Fruit fly (Drosophila melanogaster): ENCODE data around the gene Cyt-c-d.

The Cyt-c-d gene

dm6 chr2L:16715841-16716701 lies at the start of gene Cyt-c-d, which contains the start of gene CG31808:
TSS of gene Cyt-c-d (plus strand) at chr2L:16715891.
TSS of gene CG31808 (minus strand) at chr2L:16716195.
- TF ChIP-seq fkh (GFP tag; optimal IDR thresholded peaks at IDR 0.05) = peak; percentile 61
- TF ChIP-seq vri (GFP tag; optimal IDR thresholded peaks at IDR 0.05) = peak; percentile 95
- TF ChIP-seq CG1621 (tag; optimal IDR thresholded peaks at IDR 0.05) = peak; percentile 92
- peak; percentile 95 for TF ChIP-seq CG11762 (GFP tag; optimal IDR thresholded peaks at IDR 0.05; ENCODE audit: insufficient read depth)
- TF ChIP-seq CG10631 (GFP tag; optimal IDR thresholded peaks at IDR 0.05) = peak; percentile 97
- peak; percentile 98 for TF ChIP-seq net (GFP tag; optimal IDR thresholded peaks at IDR 0.05)
- TF ChIP-seq CG8632 (GFP tag; optimal IDR thresholded peaks at IDR 0.05) = peak; percentile 95
- TF ChIP-seq CG4318 (GFP tag; optimal IDR thresholded peaks at IDR 0.05) = peak; percentile 98
- peak; percentile 84 for TF ChIP-seq CG9139 (GFP tag; optimal IDR thresholded peaks at IDR 0.05)
- peak; percentile 93 for TF ChIP-seq dsx (GFP tag; optimal IDR thresholded peaks at IDR 0.05; ENCODE audit: poor library complexity, severe bottlenecking)
- TF ChIP-seq Met (GFP tag; optimal IDR thresholded peaks at IDR 0.05) = peak; percentile 98
- TF ChIP-seq CG7368 (GFP tag; optimal IDR thresholded peaks at IDR 0.05) = peak; percentile 95
- peak; percentile 97 for TF ChIP-seq CG11294 (GFP tag; IDR thresholded peaks at IDR 0.05)
- peak; percentile 98 for TF ChIP-seq OdsH (GFP tag; optimal IDR thresholded peaks at IDR 0.05)
- TF ChIP-seq cyc (GFP tag; optimal IDR thresholded peaks at IDR 0.05) = peak; percentile 97
- TF ChIP-seq Hr4 (GFP tag; optimal IDR thresholded peaks at IDR 0.05) = peak; percentile 99
- peak; percentile 97 for TF ChIP-seq achi (GFP tag; optimal IDR thresholded peaks at IDR 0.05)
- peak; percentile 88 for TF ChIP-seq CG8319 (GFP tag; optimal IDR thresholded peaks at IDR 0.05)
- peak; percentile 98 for TF ChIP-seq acj6 (GFP tag; optimal IDR thresholded peaks at IDR 0.05)
- TF ChIP-seq CG6163 (GFP tag; IDR thresholded peaks at IDR 0.05) = peak; percentile 99
- TF ChIP-seq eg (GFP tag; IDR thresholded peaks at IDR 0.05) = peak; percentile 99
- peak; percentile 99 for TF ChIP-seq dac (GFP tag; optimal IDR thresholded peaks at IDR 0.05)
- TF ChIP-seq lz (GFP tag; optimal IDR thresholded peaks at IDR 0.05) = peak; percentile 97
- peak; percentile 96 for TF ChIP-seq Smox (GFP tag; optimal IDR thresholded peaks at IDR 0.05)
- peak; percentile 93 for TF ChIP-seq CG6854 (GFP tag; optimal IDR thresholded peaks at IDR 0.05)
- peak; percentile 42 for TF ChIP-seq Hr38 (GFP tag; optimal IDR thresholded peaks at IDR 0.05)
- peak; percentile 96 for TF ChIP-seq Eip75B (GFP tag; optimal IDR thresholded peaks at IDR 0.05)
- TF ChIP-seq CG10669 (GFP tag; optimal IDR thresholded peaks at IDR 0.05) = peak; percentile 94
- TF ChIP-seq CG6276 (GFP tag; optimal IDR thresholded peaks at IDR 0.05) = peak; percentile 99
- TF ChIP-seq Sox14 (GFP tag; optimal IDR thresholded peaks at IDR 0.05) = peak; percentile 97
- peak; percentile 99 for TF ChIP-seq CG3919 (GFP tag; optimal IDR thresholded peaks at IDR 0.05)
- peak; percentile 94 for TF ChIP-seq spab (GFP tag; optimal IDR thresholded peaks at IDR 0.05)
- peak; percentile 94 for TF ChIP-seq Hr39 (GFP tag; optimal IDR thresholded peaks at IDR 0.05)
- peak; percentile 100 for TF ChIP-seq Eip78C (GFP tag)
- peak; percentile 98 for TF ChIP-seq svp (GFP tag)
- peak; percentile 100 for TF ChIP-seq CG15336 (GFP tag; IDR thresholded peaks at IDR 0.05)
- peak; percentile 95 for TF ChIP-seq CG16779 (tag; optimal IDR thresholded peaks at IDR 0.05)
- peak; percentile 95 for TF ChIP-seq CG31627 (GFP tag; optimal IDR thresholded peaks at IDR 0.05)
- peak; percentile 93 for TF ChIP-seq fd85E (GFP tag; optimal IDR thresholded peaks at IDR 0.05)
- peak; percentile 98 for TF ChIP-seq esn (GFP tag; optimal IDR thresholded peaks at IDR 0.05)
- peak; percentile 90 for TF ChIP-seq fd59A (GFP tag; optimal IDR thresholded peaks at IDR 0.05)
- TF ChIP-seq CG8119 (GFP tag; IDR thresholded peaks at IDR 0.05) = peak; percentile 99
- TF ChIP-seq CG6792 (GFP tag; optimal IDR thresholded peaks at IDR 0.05) = peak; percentile 97
- TF ChIP-seq Sox15 (GFP tag; optimal IDR thresholded peaks at IDR 0.05) = peak; percentile 89
- peak; percentile 90 for TF ChIP-seq CG11902 (GFP tag; optimal IDR thresholded peaks at IDR 0.05)
- TF ChIP-seq CG34406 (GFP tag; optimal IDR thresholded peaks at IDR 0.05) = peak; percentile 96
- peak; percentile 97 for TF ChIP-seq Gug (GFP tag; IDR thresholded peaks at IDR 0.05)
- TF ChIP-seq Ets96B (tag; optimal IDR thresholded peaks at IDR 0.05) = peak; percentile 94
- TF ChIP-seq CG6808 (GFP tag; optimal IDR thresholded peaks at IDR 0.05) = peak; percentile 92
- TF ChIP-seq Lpt (GFP tag; optimal IDR thresholded peaks at IDR 0.05) = peak; percentile 99
- TF ChIP-seq Ets21C (GFP tag; optimal IDR thresholded peaks at IDR 0.05) = peak; percentile 93
